Worm (Caenorhabditis elegans): Measurements from ENCODE around the gene B0547.2.
A peak's percentile ranks its signal among the peaks of the same experiment; 100 is the strongest.

ce11 chrIV:5667191-5667590 lies 21.4 kb downstream of the B0547.2 start:
- no peak for TF ChIP-seq mdl-1 (tag; optimal IDR thresholded peaks at IDR 0.05)
- TF ChIP-seq nhr-28 (tag; optimal IDR thresholded peaks at IDR 0.05) = no peak
- TF ChIP-seq fkh-10 (GFP tag; optimal IDR thresholded peaks at IDR 0.05) = no peak
- TF ChIP-seq nhr-12 (tag; optimal IDR thresholded peaks at IDR 0.05) = no peak
- peak; percentile 94 for TF ChIP-seq pha-4 (tag; optimal IDR thresholded peaks at IDR 0.05)

Measured in whole organism, L3 larva.